Fruit fly (Drosophila melanogaster): ENCODE results near the gene Doc3.

Doc3 gene

dm6 chr3L:9045318-9045717, 40.3 kb downstream of the Doc3 start (continued):
- TF ChIP-seq Lpt (GFP tag; optimal IDR thresholded peaks at IDR 0.05) (peak; percentile 64), CG4318 (GFP tag; optimal IDR thresholded peaks at IDR 0.05) (peak; percentile 39), CG6792 (GFP tag; optimal IDR thresholded peaks at IDR 0.05) (peak; percentile 75), OdsH (GFP tag; optimal IDR thresholded peaks at IDR 0.05) (peak; percentile 69), CG7368 (GFP tag; optimal IDR thresholded peaks at IDR 0.05) (peak; percentile 69), Hr4 (GFP tag; optimal IDR thresholded peaks at IDR 0.05) (peak; percentile 65), CG6808 (GFP tag; optimal IDR thresholded peaks at IDR 0.05) (peak; percentile 60), dac (GFP tag; optimal IDR thresholded peaks at IDR 0.05) (peak; percentile 8), CG3032 (tag; optimal IDR thresholded peaks at IDR 0.05) (peak; percentile 66), Sox14 (GFP tag; optimal IDR thresholded peaks at IDR 0.05) (peak; percentile 61), cyc (GFP tag; optimal IDR thresholded peaks at IDR 0.05) (peak; percentile 91), Sox15 (GFP tag; optimal IDR thresholded peaks at IDR 0.05) (peak; percentile 50), ss (GFP tag; optimal IDR thresholded peaks at IDR 0.05) (peak; percentile 30 to 48), CG15336 (GFP tag; IDR thresholded peaks at IDR 0.05) (peak; percentile 81), achi (GFP tag; optimal IDR thresholded peaks at IDR 0.05) (peak; percentile 68), CG16779 (tag; optimal IDR thresholded peaks at IDR 0.05) (no peak), CG9139 (GFP tag; optimal IDR thresholded peaks at IDR 0.05) (peak; percentile 43), CG31627 (GFP tag; optimal IDR thresholded peaks at IDR 0.05) (peak; percentile 78), CG10669 (GFP tag; optimal IDR thresholded peaks at IDR 0.05) (peak; percentile 67), vri (GFP tag; optimal IDR thresholded peaks at IDR 0.05) (peak; percentile 44), Smox (GFP tag; optimal IDR thresholded peaks at IDR 0.05) (peak; percentile 71), CG8119 (GFP tag; IDR thresholded peaks at IDR 0.05) (peak; percentile 75), dsx (GFP tag; optimal IDR thresholded peaks at IDR 0.05; ENCODE audit: poor library complexity, severe bottlenecking) (peak; percentile 56), fd59A (GFP tag; optimal IDR thresholded peaks at IDR 0.05) (peak; percentile 10), Ets21C (GFP tag; optimal IDR thresholded peaks at IDR 0.05) (peak; percentile 75), CG11294 (GFP tag; IDR thresholded peaks at IDR 0.05) (peak; percentile 35), Eip75B (GFP tag; optimal IDR thresholded peaks at IDR 0.05) (peak; percentile 78), fd85E (GFP tag; optimal IDR thresholded peaks at IDR 0.05) (peak; percentile 2), Eip78C (GFP tag) (peak; percentile 93), CG1621 (tag; optimal IDR thresholded peaks at IDR 0.05) (peak; percentile 11), Hr39 (GFP tag; optimal IDR thresholded peaks at IDR 0.05) (peak; percentile 83), acj6 (GFP tag; optimal IDR thresholded peaks at IDR 0.05) (peak; percentile 71), CG11762 (GFP tag; optimal IDR thresholded peaks at IDR 0.05; ENCODE audit: insufficient read depth) (peak; percentile 68), Sox102F (GFP tag; optimal IDR thresholded peaks at IDR 0.05) (peak; percentile 73), CG32006 (GFP tag; optimal IDR thresholded peaks at IDR 0.05) (peak; percentile 68), Met (GFP tag; optimal IDR thresholded peaks at IDR 0.05) (peak; percentile 81), CG6163 (GFP tag; IDR thresholded peaks at IDR 0.05) (peak; percentile 90), spab (GFP tag; optimal IDR thresholded peaks at IDR 0.05) (peak; percentile 57)

dm6 chr3L:9046274-9046673, 41.3 kb downstream of the Doc3 start:
- TF ChIP-seq Hr38 (GFP tag; optimal IDR thresholded peaks at IDR 0.05) (no peak), spab (GFP tag; optimal IDR thresholded peaks at IDR 0.05) (no peak), lz (GFP tag; optimal IDR thresholded peaks at IDR 0.05) (no peak), dac (GFP tag; optimal IDR thresholded peaks at IDR 0.05) (no peak), pdm3 (GFP tag; optimal IDR thresholded peaks at IDR 0.05) (no peak)

Data from whole organism, prepupa.